Fruit fly (Drosophila melanogaster): Measurements from ENCODE around the gene mura.

Gene mura

DNA sequence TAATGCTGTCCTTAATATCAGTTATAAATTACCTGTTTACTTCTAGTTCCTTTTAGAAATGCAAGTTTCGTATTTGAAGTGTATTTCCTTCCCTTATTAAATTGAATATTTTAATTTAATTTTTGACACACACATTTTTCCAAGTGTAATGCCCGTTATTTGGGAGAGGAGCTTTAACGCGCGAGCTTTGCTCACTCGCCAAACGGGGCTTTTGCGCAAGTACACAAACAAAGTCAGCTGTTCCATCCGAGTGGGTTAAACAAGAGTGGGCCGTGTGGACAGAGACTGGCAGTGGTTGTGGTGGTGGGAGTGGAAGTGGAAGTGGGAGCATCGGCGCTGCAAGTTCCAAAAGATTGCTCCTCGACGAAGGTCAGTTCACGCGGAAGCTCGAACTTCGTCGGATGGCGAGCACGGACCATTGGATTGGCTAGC, 29.5 kb upstream of the mura start, which contains the start of gene CG8301 (continued):
- no peak for TF ChIP-seq CG9932 (GFP tag; IDR thresholded peaks at IDR 0.05)
- 0 out of 3 replicates have a peak, but pooled peaks have one; percentile 14 for TF ChIP-seq B-H1 (GFP tag; IDR thresholded peaks at IDR 0.05)
- TF ChIP-seq unpg (GFP tag; optimal IDR thresholded peaks at IDR 0.05) = peak; percentile 51
- peak; percentile 52 for TF ChIP-seq PHDP (tag; optimal IDR thresholded peaks at IDR 0.05)
- TF ChIP-seq CG12769 (tag; optimal IDR thresholded peaks at IDR 0.05) = peak; percentile 43
- no peak for TF ChIP-seq lola (GFP tag; optimal IDR thresholded peaks at IDR 0.05)
- peak; percentile 77 for TF ChIP-seq Deaf1 (tag; optimal IDR thresholded peaks at IDR 0.05)
- peak; percentile 6 for TF ChIP-seq caup (GFP tag; optimal IDR thresholded peaks at IDR 0.05; ENCODE audit: severe bottlenecking)
- TF ChIP-seq maf-S (GFP tag; optimal IDR thresholded peaks at IDR 0.05) = no peak
- TF ChIP-seq Dbx (GFP tag; IDR thresholded peaks at IDR 0.05) = peak; percentile 15; the same call in 1 of the 3 replicates
- TF ChIP-seq abd-A (tag; optimal IDR thresholded peaks at IDR 0.05) = no peak
- TF ChIP-seq ato (GFP tag; IDR thresholded peaks at IDR 0.05; ENCODE audit: partially characterized antibody) = no peak
- no peak for TF ChIP-seq Awh (GFP tag; IDR thresholded peaks at IDR 0.05)
- peak; percentile 9 for TF ChIP-seq sug (tag; optimal IDR thresholded peaks at IDR 0.05)
- peak; percentile 31 for TF ChIP-seq Dek (tag; optimal IDR thresholded peaks at IDR 0.05)
- no peak for TF ChIP-seq Hey (tag; optimal IDR thresholded peaks at IDR 0.05)
- TF ChIP-seq Hmx (GFP tag; optimal IDR thresholded peaks at IDR 0.05) = no peak
- peak; percentile 68 for TF ChIP-seq lab (GFP tag; optimal IDR thresholded peaks at IDR 0.05)
- peak; percentile 62 for TF ChIP-seq gem (tag; optimal IDR thresholded peaks at IDR 0.05)
- TF ChIP-seq CG14965 (GFP tag; optimal IDR thresholded peaks at IDR 0.05; ENCODE audit: borderline replicate concordance) = no peak
- peak; percentile 34 for TF ChIP-seq CG17385 (GFP tag; optimal IDR thresholded peaks at IDR 0.05)
- no peak for TF ChIP-seq hth (optimal IDR thresholded peaks at IDR 0.05)
- TF ChIP-seq tx (GFP tag; optimal IDR thresholded peaks at IDR 0.05) = no peak
- TF ChIP-seq cad (GFP tag; optimal IDR thresholded peaks at IDR 0.05) = no peak
- peak; percentile 12 for TF ChIP-seq CG10267 (tag; optimal IDR thresholded peaks at IDR 0.05)
- TF ChIP-seq H15 (GFP tag; IDR thresholded peaks at IDR 0.05) = no peak
- TF ChIP-seq CG16813 (GFP tag; IDR thresholded peaks at IDR 0.05; ENCODE audit: partially characterized antibody) = no peak
- peak; percentile 20 for TF ChIP-seq CG9437 (GFP tag; optimal IDR thresholded peaks at IDR 0.05)
- no peak for TF ChIP-seq TFAM (GFP tag; optimal IDR thresholded peaks at IDR 0.05)
- TF ChIP-seq ERR (GFP tag; optimal IDR thresholded peaks at IDR 0.05) = peak; percentile 1
- TF ChIP-seq zen2 (GFP tag; IDR thresholded peaks at IDR 0.05; ENCODE audit: partially characterized antibody) = 0 out of 3 replicates have a peak, but pooled peaks have one; percentile 32
- TF ChIP-seq Pdp1 (GFP tag; optimal IDR thresholded peaks at IDR 0.05) = no peak
- TF ChIP-seq Xbp1 (GFP tag; optimal IDR thresholded peaks at IDR 0.05) = peak; percentile 38
- no peak for TF ChIP-seq CG15479 (GFP tag; optimal IDR thresholded peaks at IDR 0.05)
- no peak for TF ChIP-seq Nf-YA (GFP tag; IDR thresholded peaks at IDR 0.05)
- no peak for TF ChIP-seq CG7786 (GFP tag; optimal IDR thresholded peaks at IDR 0.05)
- no peak for TF ChIP-seq slou (GFP tag; optimal IDR thresholded peaks at IDR 0.05)
- no peak; the same call in 1 of the 2 replicates for TF ChIP-seq seq (GFP tag; IDR thresholded peaks at IDR 0.05)
- TF ChIP-seq CG8290 (GFP tag; optimal IDR thresholded peaks at IDR 0.05) = no peak
- TF ChIP-seq CG8290 (tag; optimal IDR thresholded peaks at IDR 0.05) = peak in 1 of 2 experiments; percentile 27
- TF ChIP-seq dysf (GFP tag; IDR thresholded peaks at IDR 0.05) = peak; percentile 16; the same call in 1 of the 3 replicates
- TF ChIP-seq gcm (GFP tag; optimal IDR thresholded peaks at IDR 0.05) = peak; percentile 8
- peak; percentile 56; the same call in 2 of the 3 replicates for TF ChIP-seq CG11695 (GFP tag; IDR thresholded peaks at IDR 0.05)
- no peak for TF ChIP-seq BtbVII (GFP tag; optimal IDR thresholded peaks at IDR 0.05)
- TF ChIP-seq ci (GFP tag; IDR thresholded peaks at IDR 0.05) = 0 out of 3 replicates have a peak, but pooled peaks have one; percentile 37
- TF ChIP-seq CG32767 (GFP tag; IDR thresholded peaks at IDR 0.05) = 0 out of 2 replicates have a peak, but pooled peaks have one; percentile 23
- no peak for TF ChIP-seq hbn (GFP tag; IDR thresholded peaks at IDR 0.05; ENCODE audit: partially characterized antibody)
- TF ChIP-seq ttk (GFP tag; IDR thresholded peaks at IDR 0.05) = 0 out of 2 replicates have a peak, but pooled peaks have one; percentile 9
- TF ChIP-seq stc (GFP tag; IDR thresholded peaks at IDR 0.05) = peak; percentile 40; the same call in 1 of the 2 replicates
- TF ChIP-seq gro (GFP tag; optimal IDR thresholded peaks at IDR 0.05) = no peak
